Worm (Caenorhabditis elegans) whole organism, L2 larva: ENCODE results near the gene nspd-5.
"Not testable (repeated sequence)": the region's sequence is repeated elsewhere in the genome, so short reads cannot be mapped to it uniquely, and the experiment has no call there.

Experiments used
- C34F6.9 ChIP-seq: fragments of 150-350 bp; optimal IDR thresholded peaks from 2 replicates; lab custom pipeline; 2014; ENCODE audit warnings: missing biosample characterization, missing genetic modification characterization
- F13H6.1 ChIP-seq: sonication (generic microtip); optimal IDR thresholded peaks from 2 replicates; lab custom pipeline; 2016; ENCODE audit warnings: missing genetic modification characterization, missing compliant biosample characterization
- R02D3.7 ChIP-seq: fragments of 150-350 bp; optimal IDR thresholded peaks from 2 replicates; lab custom pipeline; 2014; ENCODE audit warnings: missing biosample characterization, missing genetic modification characterization
- Y55F3AM.14 ChIP-seq: fragments of 200-800 bp; sonication (Bioruptor generic); optimal IDR thresholded peaks from 2 replicates; lab custom pipeline; 2018; ENCODE audit warnings: mild to moderate bottlenecking, missing genetic modification characterization, missing compliant biosample characterization
- ZK546.5 ChIP-seq: sonication (generic microtip); optimal IDR thresholded peaks from 2 replicates; lab custom pipeline; 2017; ENCODE audit warnings: missing biosample characterization, missing genetic modification characterization
- alr-1 ChIP-seq: fragments of 150-350 bp; optimal IDR thresholded peaks from 2 replicates; lab custom pipeline; 2014; ENCODE audit warnings: missing biosample characterization, missing genetic modification characterization
- aly-2 ChIP-seq: fragments of 150-350 bp; optimal IDR thresholded peaks from 2 replicates; lab custom pipeline; 2014; ENCODE audit warnings: missing biosample characterization, missing genetic modification characterization
- ama-1 ChIP-seq: fragments of 150-350 bp; optimal IDR thresholded peaks from 2 replicates; lab custom pipeline; 2018; ENCODE audit warnings: inconsistent platforms
- blmp-1 ChIP-seq: sonication (generic microtip); optimal IDR thresholded peaks from 2 replicates; lab custom pipeline; 2017; ENCODE audit warnings: missing genetic modification characterization, mild to moderate bottlenecking, missing compliant biosample characterization, antibody characterized with exemption, moderate library complexity; ENCODE audit not compliant: insufficient read depth
- ceh-16 ChIP-seq: fragments of 150-350 bp; optimal IDR thresholded peaks from 2 replicates; lab custom pipeline; 2014; ENCODE audit warnings: missing biosample characterization, missing genetic modification characterization
- ceh-82 ChIP-seq: fragments of 150-350 bp; optimal IDR thresholded peaks from 2 replicates; lab custom pipeline; 2014; ENCODE audit warnings: missing biosample characterization, missing genetic modification characterization
- crh-2 ChIP-seq: sonication (generic microtip); optimal IDR thresholded peaks from 2 replicates; lab custom pipeline; 2017; ENCODE audit warnings: missing biosample characterization, missing genetic modification characterization
- egl-27 ChIP-seq: sonication (generic microtip); optimal IDR thresholded peaks from 3 replicates; lab custom pipeline; 2017; ENCODE audit warnings: missing biosample characterization, missing genetic modification reagents, missing genetic modification characterization
- elt-1 ChIP-seq: fragments of 150-350 bp; optimal IDR thresholded peaks from 2 replicates; lab custom pipeline; 2014; ENCODE audit warnings: missing biosample characterization, missing genetic modification characterization
- fos-1 ChIP-seq: fragments of 150-350 bp; optimal IDR thresholded peaks from 2 replicates; lab custom pipeline; 2014; ENCODE audit warnings: missing biosample characterization, missing genetic modification characterization
- lin-11 ChIP-seq: fragments of 150-350 bp; sonication (generic microtip); optimal IDR thresholded peaks from 2 replicates; lab custom pipeline; 2014; ENCODE audit warnings: missing biosample characterization, missing genetic modification characterization, inconsistent platforms, mixed read lengths
- lin-39 ChIP-seq: fragments of 150-350 bp; optimal IDR thresholded peaks from 2 replicates; lab custom pipeline; 2014; ENCODE audit warnings: missing biosample characterization, missing genetic modification reagents, missing genetic modification characterization
- mab-5 ChIP-seq: fragments of 150-350 bp; optimal IDR thresholded peaks from 2 replicates; lab custom pipeline; 2014; ENCODE audit warnings: missing biosample characterization, missing genetic modification characterization
- mbf-1 ChIP-seq: sonication (generic microtip); optimal IDR thresholded peaks from 2 replicates; lab custom pipeline; 2017; ENCODE audit warnings: missing biosample characterization, missing genetic modification characterization
- nhr-10 ChIP-seq: sonication (generic microtip); optimal IDR thresholded peaks from 2 replicates; lab custom pipeline; 2017; ENCODE audit warnings: missing biosample characterization, missing genetic modification characterization
- nhr-11 ChIP-seq: fragments of 150-350 bp; optimal IDR thresholded peaks from 2 replicates; lab custom pipeline; 2014; ENCODE audit warnings: missing biosample characterization, missing genetic modification characterization
- nhr-23 ChIP-seq: fragments of 150-350 bp; optimal IDR thresholded peaks from 2 replicates; lab custom pipeline; 2014; ENCODE audit warnings: missing biosample characterization, missing genetic modification reagents, missing genetic modification characterization
- nhr-237 ChIP-seq: fragments of 150-350 bp; optimal IDR thresholded peaks from 2 replicates; lab custom pipeline; 2014; ENCODE audit warnings: missing biosample characterization, missing genetic modification characterization
- nhr-77 ChIP-seq: fragments of 150-350 bp; optimal IDR thresholded peaks from 2 replicates; lab custom pipeline; 2014; ENCODE audit warnings: missing biosample characterization, missing genetic modification characterization
- skn-1 ChIP-seq: sonication (generic microtip); optimal IDR thresholded peaks from 2 replicates; lab custom pipeline; 2017; ENCODE audit warnings: missing biosample characterization, missing genetic modification characterization
- sma-3 ChIP-seq: sonication (generic microtip); optimal IDR thresholded peaks from 2 replicates; lab custom pipeline; 2016; ENCODE audit warnings: missing genetic modification reagents, missing genetic modification characterization, missing compliant biosample characterization
- unc-39 ChIP-seq: fragments of 150-350 bp; optimal IDR thresholded peaks from 2 replicates; lab custom pipeline; 2014; ENCODE audit warnings: missing biosample characterization, missing genetic modification characterization
- zag-1 ChIP-seq: fragments of 150-350 bp; optimal IDR thresholded peaks from 2 replicates; lab custom pipeline; 2014; ENCODE audit warnings: missing biosample characterization, missing genetic modification characterization
- ztf-1 ChIP-seq: fragments of 200-800 bp; sonication (Bioruptor generic); conservative IDR thresholded peaks from 2 replicates; pipeline ENCODE4 v1.3.6; 2022; ENCODE audit warnings: missing genetic modification characterization, missing compliant biosample characterization
- ztf-11 ChIP-seq: sonication (generic microtip); optimal IDR thresholded peaks from 2 replicates; lab custom pipeline; 2017; ENCODE audit warnings: missing biosample characterization, missing genetic modification characterization
- ztf-4 ChIP-seq: fragments of 150-350 bp; optimal IDR thresholded peaks from 2 replicates; lab custom pipeline; 2014; ENCODE audit warnings: missing biosample characterization, missing genetic modification characterization

nspd-5 gene

DNA sequence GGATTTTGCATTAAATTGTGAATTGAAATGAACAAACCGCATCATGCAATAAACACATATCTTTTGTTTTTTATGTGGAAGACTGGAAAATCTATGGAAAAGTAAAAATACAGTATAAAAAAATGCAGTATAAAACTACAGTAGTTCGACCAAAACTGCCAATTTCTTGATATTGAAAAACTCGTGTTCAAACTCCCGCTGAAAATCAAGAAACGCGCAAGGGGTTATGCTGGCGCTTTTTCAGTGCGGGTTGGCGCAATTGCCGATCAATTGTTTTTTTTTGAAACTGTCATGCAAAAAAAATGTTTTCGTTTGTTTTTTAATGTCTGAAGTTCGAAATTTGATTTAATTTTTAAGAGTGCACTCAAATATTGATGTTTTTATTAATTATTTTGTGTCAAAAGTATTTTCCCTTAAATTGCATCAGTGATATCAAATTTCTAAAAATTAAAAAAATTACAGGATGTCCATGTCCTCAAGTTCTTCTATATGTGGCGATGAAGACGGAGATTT lies 8.5 kb downstream of the nspd-5 start, which contains the start of gene dnj-9 (continued):
- TF ChIP-seq C34F6.9 (peak; percentile 98), R02D3.7 (tag; lab: Kevin White, UChicago) (peak; percentile 78), unc-39 (tag; lab: Kevin White, UChicago) (no peak), ztf-1 (GFP tag; lab: Robert Waterston, UW) (no peak), zag-1 (tag; lab: Kevin White, UChicago) (peak; percentile 85), crh-2 (tag; lab: Kevin White, UChicago) (peak; percentile 96), mbf-1 (tag; lab: Kevin White, UChicago) (no peak), elt-1 (tag; lab: Kevin White, UChicago) (no peak), nhr-237 (tag; lab: Kevin White, UChicago) (peak; percentile 45)

DNA sequence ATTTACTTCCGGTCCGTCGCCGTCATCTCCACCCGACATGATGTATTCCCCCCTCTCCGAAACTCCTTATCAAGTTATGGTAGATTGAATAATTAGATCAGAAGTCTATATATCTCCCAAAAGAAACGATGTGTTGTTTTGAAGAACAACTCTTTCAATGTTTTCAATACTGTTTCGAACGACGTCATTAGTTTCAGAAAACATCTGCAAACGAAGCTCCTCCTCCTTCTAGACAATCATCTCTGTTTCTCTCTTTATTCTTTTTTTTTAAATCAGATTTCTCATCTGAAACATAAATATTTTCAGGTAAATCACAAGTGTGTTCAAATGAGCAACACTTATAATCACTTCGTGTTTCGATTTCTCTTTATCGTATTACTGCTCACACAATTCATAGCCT lies 10.3 kb downstream of the nspd-5 start, which contains the start of gene T23B7.3:
Gene T23B7.3 (plus strand): TSS at position 301 of the 400 bp plus-strand sequence.
- TF ChIP-seq fos-1 (tag; lab: Kevin White, UChicago) (no peak), lin-39 (tag; lab: Kevin White, UChicago) (no peak), blmp-1 (tag; lab: Kevin White, UChicago) (no peak), skn-1 (no peak), lin-11 (tag; lab: Kevin White, UChicago) (no peak), aly-2 (tag; lab: Kevin White, UChicago) (no peak), egl-27 (tag; lab: Kevin White, UChicago) (no peak), nhr-23 (tag; lab: Kevin White, UChicago) (no peak), F13H6.1 (no peak)

DNA sequence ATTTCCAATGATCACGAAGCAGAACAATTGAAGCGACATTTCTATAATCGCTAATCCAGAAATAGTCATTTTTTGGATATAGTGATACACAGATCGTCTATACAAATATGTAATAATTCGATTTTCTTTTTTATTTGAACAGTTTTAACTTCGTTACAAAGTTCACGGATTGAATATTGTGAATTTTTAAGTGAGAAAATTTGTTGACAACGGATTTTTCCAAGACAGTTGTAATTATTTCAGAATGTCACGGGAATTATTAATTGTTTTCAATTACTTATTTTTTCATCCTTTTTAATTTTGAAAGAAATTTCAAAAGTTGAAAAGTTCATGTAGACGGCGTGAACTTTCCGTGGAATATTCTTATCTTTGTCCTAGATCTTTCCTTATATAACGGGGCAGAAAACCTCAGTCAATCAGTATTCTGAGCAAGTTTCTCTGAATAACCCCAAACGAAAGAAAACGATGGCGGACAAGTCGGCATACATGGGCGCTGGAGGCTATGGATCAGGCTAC lies 18.0 kb downstream of the nspd-5 start, which contains the start of the genes T23B7.2 and nspd-4:
Gene T23B7.2 (minus strand): TSS at position 101 of the 516 bp plus-strand sequence.
Gene nspd-4 (plus strand): TSS at position 466 of the 516 bp plus-strand sequence.
- TF ChIP-seq ztf-1 (GFP tag; lab: Robert Waterston, UW); F13H6.1; ZK546.5 (tag; lab: Kevin White, UChicago): not testable (repeated sequence)
- TF ChIP-seq, all 48 proteins: peak for 0; not testable (repeated sequence) for 48

DNA sequence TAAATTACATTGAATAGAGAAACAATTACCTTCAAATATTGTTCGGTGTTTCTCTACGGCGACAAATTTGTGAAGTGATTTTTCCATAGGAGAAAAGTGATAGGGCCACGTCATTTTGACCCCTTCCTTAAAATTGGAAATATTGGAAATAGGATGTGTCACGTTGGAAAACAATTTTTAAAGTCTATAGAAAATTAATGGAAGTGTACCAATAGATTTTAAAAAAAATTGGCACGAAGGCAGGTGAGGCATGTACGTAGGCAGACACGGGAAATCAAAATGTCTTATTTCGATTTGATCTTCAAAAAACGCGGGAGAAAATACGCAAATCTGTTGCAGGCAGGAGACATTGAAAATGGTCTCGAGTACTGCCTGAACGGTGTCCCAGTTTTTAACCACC lies 22.5 kb downstream of the nspd-5 start, which contains the start of gene C33F10.12:
Gene C33F10.12 (minus strand): TSS at position 101 of the 400 bp plus-strand sequence.
- TF ChIP-seq lin-11 (tag; lab: Kevin White, UChicago), result no peak
- no peak for TF ChIP-seq fos-1 (tag; lab: Kevin White, UChicago)
- no peak for TF ChIP-seq nhr-10 (tag; lab: Kevin White, UChicago)
- TF ChIP-seq sma-3 (GFP tag; lab: Kevin White, UChicago), result no peak
- TF ChIP-seq ceh-16 (tag; lab: Kevin White, UChicago), result no peak
- TF ChIP-seq ztf-1 (GFP tag; lab: Robert Waterston, UW), result no peak
- no peak for TF ChIP-seq R02D3.7 (tag; lab: Kevin White, UChicago)
- no peak for TF ChIP-seq ztf-4 (tag; lab: Kevin White, UChicago)
- no peak for TF ChIP-seq ztf-11 (tag; lab: Kevin White, UChicago)
- no peak for TF ChIP-seq ama-1 (lab: Kevin White, UChicago)
- TF ChIP-seq ceh-82, result no peak
- no peak for TF ChIP-seq ZK546.5 (tag; lab: Kevin White, UChicago)
- no peak for TF ChIP-seq skn-1
- TF ChIP-seq nhr-11 (tag; lab: Kevin White, UChicago), result no peak
- no peak for TF ChIP-seq Y55F3AM.14 (GFP tag; lab: Kevin White, UChicago)
- TF ChIP-seq, all 48 proteins: peak for 0

DNA sequence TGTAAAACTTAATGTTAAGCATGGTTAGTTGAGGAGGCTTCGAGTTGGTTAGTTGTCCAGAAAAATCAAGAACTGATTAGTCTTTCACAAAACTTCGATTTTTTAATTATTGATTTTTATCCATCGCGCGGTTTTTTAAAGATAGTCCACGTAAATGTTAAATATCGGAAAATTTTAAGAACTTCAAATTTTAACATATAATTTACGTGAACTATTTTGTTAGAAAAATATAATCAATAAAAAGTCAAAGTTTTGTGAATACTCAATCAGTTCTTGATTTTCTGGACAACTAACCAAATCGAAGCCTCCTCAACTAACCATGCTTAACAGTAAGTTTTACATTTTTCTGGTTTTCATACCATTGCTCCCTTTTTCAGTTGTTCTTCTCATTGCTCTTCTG lies 25.4 kb downstream of the nspd-5 start, which contains the start of the genes C33F10.11 and C33F10.1:
Gene C33F10.11 (minus strand): TSS at position 101 of the 400 bp plus-strand sequence.
Gene C33F10.1 (plus strand): TSS at position 263 of the 400 bp plus-strand sequence.
- TF ChIP-seq alr-1 (tag; lab: Kevin White, UChicago) (no peak), mbf-1 (tag; lab: Kevin White, UChicago) (no peak), ceh-82 (no peak), lin-11 (tag; lab: Kevin White, UChicago) (no peak), mab-5 (tag; lab: Kevin White, UChicago) (no peak), nhr-77 (no peak), elt-1 (tag; lab: Kevin White, UChicago) (no peak), ZK546.5 (tag; lab: Kevin White, UChicago) (no peak)
